Fruit fly (Drosophila melanogaster): Measurements from ENCODE around the gene CG13038.

dm6 chr3L:16333013-16333412, 5.3 kb upstream of the CG13038 start, which contains the start of gene CG13056:
- TF ChIP-seq Mnt (GFP tag; optimal IDR thresholded peaks at IDR 0.05): no peak
- no peak for TF ChIP-seq Clk (GFP tag; optimal IDR thresholded peaks at IDR 0.05)
- TF ChIP-seq CG11617 (GFP tag; optimal IDR thresholded peaks at IDR 0.05): no peak
- no peak for TF ChIP-seq CG5204 (GFP tag; optimal IDR thresholded peaks at IDR 0.05)
- TF ChIP-seq kay (GFP tag; ENCODE audit: borderline replicate concordance): no peak
- TF ChIP-seq CG14711 (tag; optimal IDR thresholded peaks at IDR 0.05): no peak
- TF ChIP-seq tj (GFP tag; optimal IDR thresholded peaks at IDR 0.05): no peak

All from whole organism, adult.